Worm (Caenorhabditis elegans) whole organism, L2 larva: ENCODE measurements around the gene gei-14.

Source experiments
- C34F6.9 ChIP-seq: fragments of 150-350 bp; optimal IDR thresholded peaks from 2 replicates; lab custom pipeline; 2014; ENCODE audit warnings: missing biosample characterization, missing genetic modification characterization
- F13H6.1 ChIP-seq: sonication (generic microtip); optimal IDR thresholded peaks from 2 replicates; lab custom pipeline; 2016; ENCODE audit warnings: missing genetic modification characterization, missing compliant biosample characterization
- R02D3.7 ChIP-seq: fragments of 150-350 bp; optimal IDR thresholded peaks from 2 replicates; lab custom pipeline; 2014; ENCODE audit warnings: missing biosample characterization, missing genetic modification characterization
- ZK546.5 ChIP-seq: sonication (generic microtip); optimal IDR thresholded peaks from 2 replicates; lab custom pipeline; 2017; ENCODE audit warnings: missing biosample characterization, missing genetic modification characterization
- alr-1 ChIP-seq: fragments of 150-350 bp; optimal IDR thresholded peaks from 2 replicates; lab custom pipeline; 2014; ENCODE audit warnings: missing biosample characterization, missing genetic modification characterization
- blmp-1 ChIP-seq: sonication (generic microtip); optimal IDR thresholded peaks from 2 replicates; lab custom pipeline; 2017; ENCODE audit warnings: missing genetic modification characterization, mild to moderate bottlenecking, missing compliant biosample characterization, antibody characterized with exemption, moderate library complexity; ENCODE audit not compliant: insufficient read depth
- ceh-16 ChIP-seq: fragments of 150-350 bp; optimal IDR thresholded peaks from 2 replicates; lab custom pipeline; 2014; ENCODE audit warnings: missing biosample characterization, missing genetic modification characterization
- crh-2 ChIP-seq: sonication (generic microtip); optimal IDR thresholded peaks from 2 replicates; lab custom pipeline; 2017; ENCODE audit warnings: missing biosample characterization, missing genetic modification characterization
- egl-27 ChIP-seq: sonication (generic microtip); optimal IDR thresholded peaks from 3 replicates; lab custom pipeline; 2017; ENCODE audit warnings: missing biosample characterization, missing genetic modification reagents, missing genetic modification characterization
- elt-3 ChIP-seq: sonication (generic microtip); optimal IDR thresholded peaks from 2 replicates; lab custom pipeline; 2017; ENCODE audit warnings: missing biosample characterization, missing genetic modification characterization
- gmeb-1 ChIP-seq: fragments of 150-350 bp; optimal IDR thresholded peaks from 2 replicates; lab custom pipeline; 2014; ENCODE audit warnings: missing biosample characterization, missing genetic modification characterization
- lin-11 ChIP-seq: fragments of 150-350 bp; sonication (generic microtip); optimal IDR thresholded peaks from 2 replicates; lab custom pipeline; 2014; ENCODE audit warnings: missing biosample characterization, missing genetic modification characterization, inconsistent platforms, mixed read lengths
- lin-13 ChIP-seq: fragments of 150-350 bp; optimal IDR thresholded peaks from 2 replicates; lab custom pipeline; 2014; ENCODE audit warnings: missing biosample characterization, missing genetic modification reagents, missing genetic modification characterization
- lin-39 ChIP-seq: fragments of 150-350 bp; optimal IDR thresholded peaks from 2 replicates; lab custom pipeline; 2014; ENCODE audit warnings: missing biosample characterization, missing genetic modification reagents, missing genetic modification characterization
- lsy-2 ChIP-seq, 2 experiments: fragments of 150-350 bp in 1 of 2; sonication (generic microtip) in 1 of 2; optimal IDR thresholded peaks; 2 replicates each; lab custom pipeline; 2014 to 2017; ENCODE audit warnings: missing biosample characterization in 2 of 2, missing genetic modification characterization in 2 of 2
- mab-5 ChIP-seq: fragments of 150-350 bp; optimal IDR thresholded peaks from 2 replicates; lab custom pipeline; 2014; ENCODE audit warnings: missing biosample characterization, missing genetic modification characterization
- mdl-1 ChIP-seq, 2 experiments: fragments of 150-350 bp in 1 of 2; sonication (generic microtip) in 1 of 2; optimal IDR thresholded peaks; 2 replicates each; lab custom pipeline; 2017; ENCODE audit warnings: missing biosample characterization in 2 of 2, missing genetic modification characterization in 2 of 2
- nhr-10 ChIP-seq: sonication (generic microtip); optimal IDR thresholded peaks from 2 replicates; lab custom pipeline; 2017; ENCODE audit warnings: missing biosample characterization, missing genetic modification characterization
- nhr-129 ChIP-seq: fragments of 150-350 bp; optimal IDR thresholded peaks from 2 replicates; lab custom pipeline; 2014; ENCODE audit warnings: missing biosample characterization, missing genetic modification characterization
- nhr-21 ChIP-seq: fragments of 150-350 bp; optimal IDR thresholded peaks from 2 replicates; lab custom pipeline; 2014; ENCODE audit warnings: missing biosample characterization, missing genetic modification characterization
- nhr-237 ChIP-seq: fragments of 150-350 bp; optimal IDR thresholded peaks from 2 replicates; lab custom pipeline; 2014; ENCODE audit warnings: missing biosample characterization, missing genetic modification characterization
- nhr-25 ChIP-seq: fragments of 150-350 bp; sonication (generic microtip); optimal IDR thresholded peaks from 3 replicates; lab custom pipeline; 2014; ENCODE audit warnings: missing biosample characterization, missing genetic modification characterization
- nhr-6 ChIP-seq: fragments of 150-350 bp; optimal IDR thresholded peaks from 2 replicates; lab custom pipeline; 2014; ENCODE audit warnings: missing biosample characterization, missing genetic modification characterization
- nhr-77 ChIP-seq: fragments of 150-350 bp; optimal IDR thresholded peaks from 2 replicates; lab custom pipeline; 2014; ENCODE audit warnings: missing biosample characterization, missing genetic modification characterization
- peb-1 ChIP-seq: fragments of 150-350 bp; optimal IDR thresholded peaks from 2 replicates; lab custom pipeline; 2014; ENCODE audit warnings: missing biosample characterization, missing genetic modification characterization
- sem-4 ChIP-seq: fragments of 150-350 bp; optimal IDR thresholded peaks from 2 replicates; lab custom pipeline; 2014; ENCODE audit warnings: missing biosample characterization, missing genetic modification reagents, missing genetic modification characterization
- skn-1 ChIP-seq: sonication (generic microtip); optimal IDR thresholded peaks from 2 replicates; lab custom pipeline; 2017; ENCODE audit warnings: missing biosample characterization, missing genetic modification characterization
- sma-3 ChIP-seq: sonication (generic microtip); optimal IDR thresholded peaks from 2 replicates; lab custom pipeline; 2016; ENCODE audit warnings: missing genetic modification reagents, missing genetic modification characterization, missing compliant biosample characterization
- sma-9 ChIP-seq, 2 experiments: fragments of 150-350 bp in 1 of 2; sonication (generic microtip) in 1 of 2; optimal IDR thresholded peaks; 2 replicates each; lab custom pipeline; 2014 to 2016; ENCODE audit warnings: missing genetic modification characterization in 2 of 2, mild to moderate bottlenecking in 1 of 2, missing biosample characterization in 1 of 2, missing compliant biosample characterization in 1 of 2, missing genetic modification reagents in 1 of 2, moderate library complexity in 1 of 2
- snpc-4 ChIP-seq: fragments of 150-350 bp; optimal IDR thresholded peaks from 2 replicates; lab custom pipeline; 2014; ENCODE audit warnings: missing biosample characterization, missing genetic modification characterization
- unc-39 ChIP-seq: fragments of 150-350 bp; optimal IDR thresholded peaks from 2 replicates; lab custom pipeline; 2014; ENCODE audit warnings: missing biosample characterization, missing genetic modification characterization
- unc-55 ChIP-seq: fragments of 150-350 bp; sonication (generic microtip); optimal IDR thresholded peaks from 3 replicates; lab custom pipeline; 2014; ENCODE audit warnings: missing biosample characterization, missing genetic modification reagents, missing genetic modification characterization
- unc-62 ChIP-seq: fragments of 150-350 bp; optimal IDR thresholded peaks from 2 replicates; lab custom pipeline; 2014; ENCODE audit warnings: missing biosample characterization, missing genetic modification reagents, missing genetic modification characterization
- zag-1 ChIP-seq: fragments of 150-350 bp; optimal IDR thresholded peaks from 2 replicates; lab custom pipeline; 2014; ENCODE audit warnings: missing biosample characterization, missing genetic modification characterization
- ztf-11 ChIP-seq: sonication (generic microtip); optimal IDR thresholded peaks from 2 replicates; lab custom pipeline; 2017; ENCODE audit warnings: missing biosample characterization, missing genetic modification characterization
- ztf-4 ChIP-seq: fragments of 150-350 bp; optimal IDR thresholded peaks from 2 replicates; lab custom pipeline; 2014; ENCODE audit warnings: missing biosample characterization, missing genetic modification characterization

Gene gei-14

ce11 chrII:8276057-8276456 lies at the start of gene gei-14, which contains the start of gene slc-25A32:
Gene gei-14, minus strand, starts transcription at chrII:8276231.
Gene slc-25A32, plus strand, starts transcription at chrII:8276298.
- TF ChIP-seq gmeb-1 (peak; percentile 89), lsy-2 (tag; optimal IDR thresholded peaks at IDR 0.05; lab: Kevin White, UChicago) (peak; percentile 59 to 83), nhr-129 (tag; lab: Kevin White, UChicago) (peak; percentile 13), peb-1 (no peak), R02D3.7 (tag; lab: Kevin White, UChicago) (peak; percentile 85)

DNA sequence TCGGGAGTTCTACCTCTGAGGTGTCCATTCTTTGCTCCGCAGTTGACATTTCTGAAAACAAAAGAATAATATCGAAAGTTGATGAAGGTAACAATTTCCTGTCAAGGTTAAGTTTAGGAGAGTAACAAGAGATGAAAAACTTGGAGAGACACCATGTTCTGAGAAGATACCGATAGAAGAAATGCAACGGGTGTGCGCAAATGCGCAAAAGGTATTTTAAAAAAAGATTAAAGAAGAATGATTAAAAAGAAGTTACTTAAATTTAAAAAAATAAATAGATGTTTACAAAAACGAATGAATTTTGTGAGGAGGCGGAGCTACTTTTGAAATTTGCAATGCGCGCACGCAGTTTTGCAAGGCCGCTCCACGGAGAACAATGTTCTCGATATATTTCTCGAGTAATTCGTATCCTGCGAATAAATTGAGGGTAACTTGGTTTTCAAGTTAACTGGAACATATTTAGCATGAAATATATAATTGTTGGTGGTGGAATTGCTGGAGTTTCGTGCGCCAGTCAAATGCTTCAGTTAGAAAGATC lies 49.0 kb upstream of the gei-14 start, which contains the start of the genes ran-3 and C26D10.3:
Gene ran-3 (minus strand): TSS at position 51 of the 538 bp plus-strand sequence.
Gene C26D10.3 (plus strand): TSS at position 385 of the 538 bp plus-strand sequence.
- no peak for TF ChIP-seq ceh-16 (tag; lab: Kevin White, UChicago)
- TF ChIP-seq ZK546.5 (tag; lab: Kevin White, UChicago): no peak
- no peak for TF ChIP-seq nhr-237 (tag; lab: Kevin White, UChicago)
- peak; percentile 42 for TF ChIP-seq skn-1 (tag; lab: Kevin White, UChicago)
- peak; percentile 17 for TF ChIP-seq lin-13 (GFP tag; lab: Kevin White, UChicago)
- TF ChIP-seq nhr-6 (tag; lab: Kevin White, UChicago): no peak
- TF ChIP-seq lin-11 (tag; lab: Kevin White, UChicago): peak; percentile 54
- TF ChIP-seq nhr-129 (tag; lab: Kevin White, UChicago): peak; percentile 66
- TF ChIP-seq egl-27 (tag; lab: Kevin White, UChicago): no peak
- TF ChIP-seq lsy-2 (tag; optimal IDR thresholded peaks at IDR 0.05; lab: Kevin White, UChicago): peak in 1 of 2 experiments; percentile 70
- TF ChIP-seq C34F6.9 (tag; lab: Kevin White, UChicago): peak; percentile 43
- no peak for TF ChIP-seq mdl-1 (tag; optimal IDR thresholded peaks at IDR 0.05; lab: Kevin White, UChicago)
- peak; percentile 13 for TF ChIP-seq crh-2 (tag; lab: Kevin White, UChicago)
- TF ChIP-seq sma-3 (GFP tag; lab: Kevin White, UChicago): peak; percentile 47
- TF ChIP-seq peb-1: no peak
- TF ChIP-seq lin-39 (tag; lab: Kevin White, UChicago): no peak
- peak; percentile 8 for TF ChIP-seq F13H6.1 (tag; lab: Kevin White, UChicago)
- peak; percentile 18 for TF ChIP-seq nhr-21
- no peak for TF ChIP-seq nhr-77 (tag; lab: Kevin White, UChicago)
- peak; percentile 55 for TF ChIP-seq gmeb-1
- TF ChIP-seq unc-55: peak; percentile 69

DNA sequence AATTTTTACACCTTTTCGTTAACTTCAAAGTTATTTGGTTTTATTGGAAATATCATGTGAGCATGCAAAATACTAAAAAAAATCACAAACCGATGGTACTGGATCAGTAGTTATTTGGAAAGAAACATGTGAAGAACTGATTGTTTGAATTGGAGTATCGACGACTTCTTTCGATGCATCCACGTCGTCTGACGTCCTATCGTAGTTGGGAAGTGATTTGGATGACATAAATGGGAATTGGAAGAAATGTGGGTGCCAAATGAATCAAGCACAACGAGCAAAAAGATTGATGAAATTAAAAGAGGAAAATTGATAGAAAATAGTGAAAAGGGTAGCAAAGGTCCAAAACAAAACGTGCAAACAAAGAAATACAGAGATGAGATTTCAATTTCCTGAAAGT lies 45.2 kb upstream of the gei-14 start, which contains the start of gene shw-1:
Gene shw-1 (minus strand): TSS at position 228 of the 400 bp plus-strand sequence.
- TF ChIP-seq alr-1 (tag; lab: Kevin White, UChicago) (no peak), nhr-237 (tag; lab: Kevin White, UChicago) (no peak), sma-9 (GFP tag; optimal IDR thresholded peaks at IDR 0.05; lab: Kevin White, UChicago) (no peak), sma-9 (tag; optimal IDR thresholded peaks at IDR 0.05; lab: Kevin White, UChicago) (no peak)

DNA sequence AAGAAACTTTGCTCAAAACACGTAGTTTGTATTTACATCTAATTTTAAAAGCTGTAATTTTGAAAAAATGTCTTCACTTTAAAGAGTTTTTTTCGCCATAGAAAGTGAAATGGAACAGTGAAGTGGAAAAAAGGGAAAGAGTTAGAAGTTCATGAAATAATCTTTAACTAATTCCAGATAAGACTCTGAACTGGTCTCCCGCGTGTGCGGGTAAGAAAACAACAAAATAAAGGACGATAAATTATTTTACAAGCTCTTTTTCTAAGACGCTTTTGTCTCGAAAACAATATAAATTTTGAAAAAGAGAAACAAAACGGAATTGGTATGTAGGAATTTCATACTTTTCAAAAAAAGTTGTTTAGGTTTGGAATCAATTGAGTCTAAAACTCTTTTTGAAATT lies 40.7 kb upstream of the gei-14 start:
- TF ChIP-seq unc-55 (peak; percentile 60), mab-5 (peak; percentile 39), nhr-6 (tag; lab: Kevin White, UChicago) (no peak), elt-3 (no peak), sem-4 (tag; lab: Kevin White, UChicago) (no peak)

DNA sequence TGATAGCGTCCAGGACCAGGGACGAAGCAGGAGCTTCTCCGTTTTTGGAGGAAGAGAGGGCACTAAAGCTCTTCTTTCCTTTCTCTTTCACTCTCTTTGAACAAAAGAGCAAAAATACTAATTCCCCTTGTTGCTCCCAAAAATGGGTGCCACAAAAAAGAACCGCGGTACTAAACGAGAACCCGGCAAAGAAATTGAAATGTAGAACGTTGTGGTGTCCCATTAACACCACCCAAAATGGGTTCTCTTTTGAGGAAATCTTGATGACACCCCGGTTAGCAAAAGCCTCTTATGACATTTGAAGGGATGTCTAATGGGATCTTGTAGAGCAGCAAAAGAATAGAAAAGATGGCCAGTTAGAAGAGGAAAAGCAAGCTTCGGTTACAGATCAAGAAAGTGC lies 38.7 kb upstream of the gei-14 start:
- TF ChIP-seq zag-1 (tag; lab: Kevin White, UChicago) (no peak), snpc-4 (tag; lab: Kevin White, UChicago) (no peak), C34F6.9 (tag; lab: Kevin White, UChicago) (no peak)

- no peak for TF ChIP-seq unc-62 (GFP tag; lab: Kevin White, UChicago)
- no peak for TF ChIP-seq ZK546.5 (tag; lab: Kevin White, UChicago)
- TF ChIP-seq nhr-25 (tag; lab: Kevin White, UChicago): no peak
- TF ChIP-seq peb-1: no peak
- TF ChIP-seq unc-39 (tag; lab: Kevin White, UChicago): no peak
- no peak for TF ChIP-seq ceh-16 (tag; lab: Kevin White, UChicago)
- no peak for TF ChIP-seq sma-3 (GFP tag; lab: Kevin White, UChicago)
- TF ChIP-seq nhr-237 (tag; lab: Kevin White, UChicago): no peak
- TF ChIP-seq ztf-11: no peak
- no peak for TF ChIP-seq blmp-1 (tag; lab: Kevin White, UChicago)
- no peak for TF ChIP-seq nhr-21
- no peak for TF ChIP-seq ztf-4 (tag; lab: Kevin White, UChicago)
- no peak for TF ChIP-seq nhr-10
- TF ChIP-seq, all 48 proteins: peak for 0
Measured at ce11 chrII:8312012-8312411, 36.0 kb upstream of the gei-14 start.
